Worm (Caenorhabditis elegans) whole organism, L2 larva: ENCODE measurements around the gene ntl-3.

Experiments
- C34F6.9 ChIP-seq: fragments of 150-350 bp; optimal IDR thresholded peaks from 2 replicates; lab custom pipeline; 2014; ENCODE audit warnings: missing biosample characterization, missing genetic modification characterization
- F13H6.1 ChIP-seq: sonication (generic microtip); optimal IDR thresholded peaks from 2 replicates; lab custom pipeline; 2016; ENCODE audit warnings: missing genetic modification characterization, missing compliant biosample characterization
- R02D3.7 ChIP-seq: fragments of 150-350 bp; optimal IDR thresholded peaks from 2 replicates; lab custom pipeline; 2014; ENCODE audit warnings: missing biosample characterization, missing genetic modification characterization
- Y55F3AM.14 ChIP-seq: fragments of 200-800 bp; sonication (Bioruptor generic); optimal IDR thresholded peaks from 2 replicates; lab custom pipeline; 2018; ENCODE audit warnings: mild to moderate bottlenecking, missing genetic modification characterization, missing compliant biosample characterization
- alr-1 ChIP-seq: fragments of 150-350 bp; optimal IDR thresholded peaks from 2 replicates; lab custom pipeline; 2014; ENCODE audit warnings: missing biosample characterization, missing genetic modification characterization
- aly-2 ChIP-seq: fragments of 150-350 bp; optimal IDR thresholded peaks from 2 replicates; lab custom pipeline; 2014; ENCODE audit warnings: missing biosample characterization, missing genetic modification characterization
- ama-1 ChIP-seq: fragments of 150-350 bp; optimal IDR thresholded peaks from 2 replicates; lab custom pipeline; 2018; ENCODE audit warnings: inconsistent platforms
- blmp-1 ChIP-seq: sonication (generic microtip); optimal IDR thresholded peaks from 2 replicates; lab custom pipeline; 2017; ENCODE audit warnings: missing genetic modification characterization, mild to moderate bottlenecking, missing compliant biosample characterization, antibody characterized with exemption, moderate library complexity; ENCODE audit not compliant: insufficient read depth
- ceh-82 ChIP-seq: fragments of 150-350 bp; optimal IDR thresholded peaks from 2 replicates; lab custom pipeline; 2014; ENCODE audit warnings: missing biosample characterization, missing genetic modification characterization
- crh-2 ChIP-seq: sonication (generic microtip); optimal IDR thresholded peaks from 2 replicates; lab custom pipeline; 2017; ENCODE audit warnings: missing biosample characterization, missing genetic modification characterization
- egl-27 ChIP-seq: sonication (generic microtip); optimal IDR thresholded peaks from 3 replicates; lab custom pipeline; 2017; ENCODE audit warnings: missing biosample characterization, missing genetic modification reagents, missing genetic modification characterization
- elt-3 ChIP-seq: sonication (generic microtip); optimal IDR thresholded peaks from 2 replicates; lab custom pipeline; 2017; ENCODE audit warnings: missing biosample characterization, missing genetic modification characterization
- fos-1 ChIP-seq: fragments of 150-350 bp; optimal IDR thresholded peaks from 2 replicates; lab custom pipeline; 2014; ENCODE audit warnings: missing biosample characterization, missing genetic modification characterization
- lin-11 ChIP-seq: fragments of 150-350 bp; sonication (generic microtip); optimal IDR thresholded peaks from 2 replicates; lab custom pipeline; 2014; ENCODE audit warnings: missing biosample characterization, missing genetic modification characterization, inconsistent platforms, mixed read lengths
- lin-39 ChIP-seq: fragments of 150-350 bp; optimal IDR thresholded peaks from 2 replicates; lab custom pipeline; 2014; ENCODE audit warnings: missing biosample characterization, missing genetic modification reagents, missing genetic modification characterization
- lsy-2 ChIP-seq, 2 experiments: fragments of 150-350 bp in 1 of 2; sonication (generic microtip) in 1 of 2; optimal IDR thresholded peaks; 2 replicates each; lab custom pipeline; 2014 to 2017; ENCODE audit warnings: missing biosample characterization in 2 of 2, missing genetic modification characterization in 2 of 2
- mbf-1 ChIP-seq: sonication (generic microtip); optimal IDR thresholded peaks from 2 replicates; lab custom pipeline; 2017; ENCODE audit warnings: missing biosample characterization, missing genetic modification characterization
- mdl-1 ChIP-seq, 2 experiments: fragments of 150-350 bp in 1 of 2; sonication (generic microtip) in 1 of 2; optimal IDR thresholded peaks; 2 replicates each; lab custom pipeline; 2017; ENCODE audit warnings: missing biosample characterization in 2 of 2, missing genetic modification characterization in 2 of 2
- nhr-11 ChIP-seq: fragments of 150-350 bp; optimal IDR thresholded peaks from 2 replicates; lab custom pipeline; 2014; ENCODE audit warnings: missing biosample characterization, missing genetic modification characterization
- nhr-12 ChIP-seq: fragments of 150-350 bp; optimal IDR thresholded peaks from 2 replicates; lab custom pipeline; 2014; ENCODE audit warnings: missing biosample characterization, missing genetic modification characterization
- nhr-129 ChIP-seq: fragments of 150-350 bp; optimal IDR thresholded peaks from 2 replicates; lab custom pipeline; 2014; ENCODE audit warnings: missing biosample characterization, missing genetic modification characterization
- nhr-21 ChIP-seq: fragments of 150-350 bp; optimal IDR thresholded peaks from 2 replicates; lab custom pipeline; 2014; ENCODE audit warnings: missing biosample characterization, missing genetic modification characterization
- nhr-237 ChIP-seq: fragments of 150-350 bp; optimal IDR thresholded peaks from 2 replicates; lab custom pipeline; 2014; ENCODE audit warnings: missing biosample characterization, missing genetic modification characterization
- nhr-25 ChIP-seq: fragments of 150-350 bp; sonication (generic microtip); optimal IDR thresholded peaks from 3 replicates; lab custom pipeline; 2014; ENCODE audit warnings: missing biosample characterization, missing genetic modification characterization
- nhr-77 ChIP-seq: fragments of 150-350 bp; optimal IDR thresholded peaks from 2 replicates; lab custom pipeline; 2014; ENCODE audit warnings: missing biosample characterization, missing genetic modification characterization
- peb-1 ChIP-seq: fragments of 150-350 bp; optimal IDR thresholded peaks from 2 replicates; lab custom pipeline; 2014; ENCODE audit warnings: missing biosample characterization, missing genetic modification characterization
- sem-4 ChIP-seq: fragments of 150-350 bp; optimal IDR thresholded peaks from 2 replicates; lab custom pipeline; 2014; ENCODE audit warnings: missing biosample characterization, missing genetic modification reagents, missing genetic modification characterization
- skn-1 ChIP-seq: sonication (generic microtip); optimal IDR thresholded peaks from 2 replicates; lab custom pipeline; 2017; ENCODE audit warnings: missing biosample characterization, missing genetic modification characterization
- sma-3 ChIP-seq: sonication (generic microtip); optimal IDR thresholded peaks from 2 replicates; lab custom pipeline; 2016; ENCODE audit warnings: missing genetic modification reagents, missing genetic modification characterization, missing compliant biosample characterization
- sma-9 ChIP-seq, 2 experiments: fragments of 150-350 bp in 1 of 2; sonication (generic microtip) in 1 of 2; optimal IDR thresholded peaks; 2 replicates each; lab custom pipeline; 2014 to 2016; ENCODE audit warnings: missing genetic modification characterization in 2 of 2, mild to moderate bottlenecking in 1 of 2, missing biosample characterization in 1 of 2, missing compliant biosample characterization in 1 of 2, missing genetic modification reagents in 1 of 2, moderate library complexity in 1 of 2
- snpc-4 ChIP-seq: fragments of 150-350 bp; optimal IDR thresholded peaks from 2 replicates; lab custom pipeline; 2014; ENCODE audit warnings: missing biosample characterization, missing genetic modification characterization
- unc-39 ChIP-seq: fragments of 150-350 bp; optimal IDR thresholded peaks from 2 replicates; lab custom pipeline; 2014; ENCODE audit warnings: missing biosample characterization, missing genetic modification characterization
- unc-55 ChIP-seq: fragments of 150-350 bp; sonication (generic microtip); optimal IDR thresholded peaks from 3 replicates; lab custom pipeline; 2014; ENCODE audit warnings: missing biosample characterization, missing genetic modification reagents, missing genetic modification characterization
- unc-62 ChIP-seq: fragments of 150-350 bp; optimal IDR thresholded peaks from 2 replicates; lab custom pipeline; 2014; ENCODE audit warnings: missing biosample characterization, missing genetic modification reagents, missing genetic modification characterization
- zag-1 ChIP-seq: fragments of 150-350 bp; optimal IDR thresholded peaks from 2 replicates; lab custom pipeline; 2014; ENCODE audit warnings: missing biosample characterization, missing genetic modification characterization
- ztf-11 ChIP-seq: sonication (generic microtip); optimal IDR thresholded peaks from 2 replicates; lab custom pipeline; 2017; ENCODE audit warnings: missing biosample characterization, missing genetic modification characterization
- ztf-4 ChIP-seq: fragments of 150-350 bp; optimal IDR thresholded peaks from 2 replicates; lab custom pipeline; 2014; ENCODE audit warnings: missing biosample characterization, missing genetic modification characterization

ntl-3 gene

ce11 chrIII:11847014-11847413 lies 749 bp upstream of the ntl-3 start:
- TF ChIP-seq fos-1 (tag; lab: Kevin White, UChicago) (no peak), nhr-237 (no peak), egl-27 (tag; lab: Kevin White, UChicago) (no peak), nhr-21 (tag; lab: Kevin White, UChicago) (no peak), mbf-1 (tag; lab: Kevin White, UChicago) (no peak), lsy-2 (tag; optimal IDR thresholded peaks at IDR 0.05; lab: Kevin White, UChicago) (no peak), sma-3 (no peak), ama-1 (lab: Kevin White, UChicago) (no peak), C34F6.9 (tag; lab: Kevin White, UChicago) (no peak), R02D3.7 (no peak), elt-3 (tag; lab: Kevin White, UChicago) (no peak), skn-1 (tag; lab: Kevin White, UChicago) (no peak)

- TF ChIP-seq ztf-11 (tag; lab: Kevin White, UChicago) (no peak), unc-39 (no peak), unc-62 (GFP tag; lab: Kevin White, UChicago) (no peak), sma-9 (GFP tag; optimal IDR thresholded peaks at IDR 0.05; lab: Kevin White, UChicago) (no peak), sma-9 (tag; optimal IDR thresholded peaks at IDR 0.05; lab: Kevin White, UChicago) (no peak)
These were observed 3.3 kb downstream of the ntl-3 start for ce11 chrIII:11843007-11843406.

ce11 chrIII:11841728-11842127 lies 4.5 kb downstream of the ntl-3 start:
- TF ChIP-seq peb-1 (tag; lab: Kevin White, UChicago) (no peak), alr-1 (tag; lab: Kevin White, UChicago) (no peak), nhr-12 (no peak), mbf-1 (tag; lab: Kevin White, UChicago) (no peak), egl-27 (tag; lab: Kevin White, UChicago) (no peak), nhr-21 (tag; lab: Kevin White, UChicago) (no peak), lsy-2 (tag; optimal IDR thresholded peaks at IDR 0.05; lab: Kevin White, UChicago) (no peak)

ce11 chrIII:11836734-11837133 lies 9.5 kb downstream of the ntl-3 start:
- TF ChIP-seq R02D3.7 (no peak), alr-1 (tag; lab: Kevin White, UChicago) (no peak), skn-1 (tag; lab: Kevin White, UChicago) (peak; percentile 61), unc-55 (GFP tag; lab: Kevin White, UChicago) (peak; percentile 27)

- TF ChIP-seq ztf-11 (tag; lab: Kevin White, UChicago) (no peak), nhr-25 (tag; lab: Kevin White, UChicago) (no peak), nhr-77 (tag; lab: Kevin White, UChicago) (no peak), sem-4 (no peak), unc-39 (no peak), snpc-4 (tag; lab: Kevin White, UChicago) (no peak), mbf-1 (tag; lab: Kevin White, UChicago) (no peak), lin-11 (tag; lab: Kevin White, UChicago) (peak; percentile 12), zag-1 (no peak), egl-27 (tag; lab: Kevin White, UChicago) (no peak), nhr-21 (tag; lab: Kevin White, UChicago) (no peak), elt-3 (tag; lab: Kevin White, UChicago) (no peak), C34F6.9 (tag; lab: Kevin White, UChicago) (peak; percentile 36), Y55F3AM.14 (peak; percentile 13), aly-2 (tag; lab: Kevin White, UChicago) (no peak), lsy-2 (tag; optimal IDR thresholded peaks at IDR 0.05; lab: Kevin White, UChicago) (peak in 1 of 2 experiments; percentile 27), sma-3 (no peak), R02D3.7 (no peak), nhr-129 (tag; lab: Kevin White, UChicago) (peak; percentile 30), crh-2 (tag; lab: Kevin White, UChicago) (peak; percentile 9), unc-55 (GFP tag; lab: Kevin White, UChicago) (no peak), ztf-4 (tag; lab: Kevin White, UChicago) (no peak), unc-62 (GFP tag; lab: Kevin White, UChicago) (no peak)
These were observed 10.2 kb downstream of the ntl-3 start for ce11 chrIII:11836054-11836453.

ce11 chrIII:11834783-11835182 lies 11.5 kb downstream of the ntl-3 start:
- TF ChIP-seq ztf-4 (tag; lab: Kevin White, UChicago), result no peak
- TF ChIP-seq unc-62 (GFP tag; lab: Kevin White, UChicago), result no peak
- TF ChIP-seq ceh-82 (tag; lab: Kevin White, UChicago), result no peak
- TF ChIP-seq unc-39, result no peak
- no peak for TF ChIP-seq F13H6.1 (tag; lab: Kevin White, UChicago)
- TF ChIP-seq snpc-4 (tag; lab: Kevin White, UChicago), result no peak
- no peak for TF ChIP-seq nhr-12
- no peak for TF ChIP-seq lin-39 (tag; lab: Kevin White, UChicago)
- TF ChIP-seq elt-3 (tag; lab: Kevin White, UChicago), result no peak
- TF ChIP-seq mdl-1 (tag; optimal IDR thresholded peaks at IDR 0.05; lab: Kevin White, UChicago), result no peak
- no peak for TF ChIP-seq nhr-21 (tag; lab: Kevin White, UChicago)
- no peak for TF ChIP-seq egl-27 (tag; lab: Kevin White, UChicago)
- TF ChIP-seq lsy-2 (tag; optimal IDR thresholded peaks at IDR 0.05; lab: Kevin White, UChicago), result peak in 1 of 2 experiments; percentile 38
- no peak for TF ChIP-seq R02D3.7
- peak; percentile 11 for TF ChIP-seq nhr-25 (tag; lab: Kevin White, UChicago)
- no peak for TF ChIP-seq sem-4
- no peak for TF ChIP-seq Y55F3AM.14
- TF ChIP-seq unc-55 (GFP tag; lab: Kevin White, UChicago), result peak; percentile 8
- peak; percentile 48 for TF ChIP-seq fos-1 (tag; lab: Kevin White, UChicago)
- peak; percentile 10 for TF ChIP-seq sma-9 (GFP tag; optimal IDR thresholded peaks at IDR 0.05; lab: Kevin White, UChicago)
- no peak for TF ChIP-seq sma-9 (tag; optimal IDR thresholded peaks at IDR 0.05; lab: Kevin White, UChicago)
- peak; percentile 66 for TF ChIP-seq skn-1 (tag; lab: Kevin White, UChicago)
- peak; percentile 32 for TF ChIP-seq crh-2 (tag; lab: Kevin White, UChicago)
- no peak for TF ChIP-seq nhr-11
- peak; percentile 28 for TF ChIP-seq nhr-129 (tag; lab: Kevin White, UChicago)
- TF ChIP-seq blmp-1 (tag; lab: Kevin White, UChicago), result peak; percentile 18
- no peak for TF ChIP-seq alr-1 (tag; lab: Kevin White, UChicago)
- TF ChIP-seq sma-3, result no peak
- TF ChIP-seq, all 48 proteins: peak for 9
